Fruit fly (Drosophila melanogaster) whole organism, embryonic: Measurements from ENCODE around the gene Fur2.

ENCODE experiments used
- Adf1 ChIP-seq: fragments of 200-800 bp; sonication (Bioruptor generic); IDR thresholded peaks from 2 replicates; pipeline ENCODE4 v1.3.6; 2022; ENCODE audit warnings: missing biosample characterization, missing genetic modification characterization
- Atf6 ChIP-seq: fragments of 200-800 bp; sonication (Bioruptor generic); IDR thresholded peaks from 2 replicates; pipeline ENCODE4 v1.3.6; 2022; ENCODE audit warnings: missing biosample characterization, missing genetic modification characterization
- Awh ChIP-seq: fragments of 200-800 bp; sonication (Bioruptor generic); IDR thresholded peaks from 2 replicates; pipeline ENCODE4, ENCODE4 v1.3.6; 2022; ENCODE audit warnings: missing biosample characterization, missing genetic modification characterization
- B-H2 ChIP-seq: fragments of 200-800 bp; sonication (Bioruptor generic); optimal IDR thresholded peaks from 2 replicates; lab custom pipeline; 2018; ENCODE audit warnings: missing biosample characterization, mild to moderate bottlenecking, missing genetic modification characterization
- Bdp1 ChIP-seq: fragments of 200-800 bp; sonication (Bioruptor generic); optimal IDR thresholded peaks from 3 replicates; lab custom pipeline; 2016; ENCODE audit warnings: missing biosample characterization, missing genetic modification characterization
- Bteb2 ChIP-seq: fragments of 200-800 bp; sonication (Bioruptor generic); optimal IDR thresholded peaks from 2 replicates; lab custom pipeline; 2016; ENCODE audit warnings: missing biosample characterization, missing genetic modification characterization
- CG10543 ChIP-seq: fragments of 200-800 bp; sonication (Bioruptor generic); optimal IDR thresholded peaks from 3 replicates; lab custom pipeline; 2017; ENCODE audit warnings: missing biosample characterization, mild to moderate bottlenecking, missing genetic modification characterization, moderate library complexity
- CG10959 ChIP-seq: fragments of 200-800 bp; sonication (Bioruptor generic); IDR thresholded peaks from 2 replicates; pipeline ENCODE4 v1.3.6; 2022; ENCODE audit warnings: missing biosample characterization, missing genetic modification characterization
- CG15269 ChIP-seq: fragments of 200-800 bp; sonication (Bioruptor generic); optimal IDR thresholded peaks from 2 replicates; lab custom pipeline; 2018; ENCODE audit warnings: missing biosample characterization, mild to moderate bottlenecking, missing genetic modification characterization, moderate library complexity
- CG1647 ChIP-seq: fragments of 200-800 bp; sonication (Bioruptor generic); optimal IDR thresholded peaks from 3 replicates; lab custom pipeline; 2016; ENCODE audit warnings: missing biosample characterization, missing genetic modification characterization
- CG16815 ChIP-seq: fragments of 200-800 bp; sonication (Bioruptor generic); optimal IDR thresholded peaks from 3 replicates; lab custom pipeline; 2017; ENCODE audit warnings: missing biosample characterization, mild to moderate bottlenecking, missing genetic modification characterization
- CG17568 ChIP-seq: fragments of 200-800 bp; sonication (Bioruptor generic); optimal IDR thresholded peaks from 2 replicates; lab custom pipeline; 2018; ENCODE audit warnings: missing biosample characterization, mild to moderate bottlenecking, missing genetic modification characterization, moderate library complexity
- CG17829 ChIP-seq: fragments of 200-800 bp; optimal IDR thresholded peaks from 2 replicates; lab custom pipeline; 2019; ENCODE audit warnings: missing biosample characterization, mild to moderate bottlenecking, missing genetic modification characterization, moderate library complexity
- CG1792 ChIP-seq: fragments of 200-800 bp; sonication (Bioruptor generic); optimal IDR thresholded peaks from 2 replicates; lab custom pipeline; 2016; ENCODE audit warnings: missing biosample characterization, missing genetic modification characterization
- CG2202 ChIP-seq: fragments of 200-800 bp; sonication (Bioruptor generic); optimal IDR thresholded peaks from 2 replicates; lab custom pipeline; 2018; ENCODE audit warnings: missing biosample characterization, mild to moderate bottlenecking, missing genetic modification characterization
- CG30020 ChIP-seq: fragments of 200-800 bp; optimal IDR thresholded peaks from 2 replicates; lab custom pipeline; 2019; ENCODE audit warnings: missing biosample characterization, mild to moderate bottlenecking, missing genetic modification characterization, moderate library complexity
- CG33213 ChIP-seq: fragments of 200-800 bp; sonication (Bioruptor generic); optimal IDR thresholded peaks from 3 replicates; lab custom pipeline; 2016; ENCODE audit warnings: missing biosample characterization, missing genetic modification characterization
- CG34422 ChIP-seq: fragments of 200-800 bp; sonication (Bioruptor generic); IDR thresholded peaks from 3 replicates; pipeline ENCODE4 v1.3.6; 2022; ENCODE audit warnings: missing biosample characterization, missing genetic modification characterization
- CG3847 ChIP-seq: fragments of 200-800 bp; sonication (Bioruptor generic); IDR thresholded peaks from 2 replicates; pipeline ENCODE4 v1.3.6; 2022; ENCODE audit warnings: missing biosample characterization, missing genetic modification characterization
- CG4617 ChIP-seq: fragments of 200-800 bp; sonication (Bioruptor generic); optimal IDR thresholded peaks from 3 replicates; lab custom pipeline; 2016; ENCODE audit warnings: missing biosample characterization, missing genetic modification characterization, borderline replicate concordance
- CG5953 ChIP-seq: fragments of 200-800 bp; sonication (Bioruptor generic); IDR thresholded peaks from 2 replicates; pipeline ENCODE4 v1.3.6; 2022; ENCODE audit warnings: missing biosample characterization, missing genetic modification characterization
- CG6175 ChIP-seq: fragments of 200-800 bp; sonication (Bioruptor generic); IDR thresholded peaks from 3 replicates; pipeline ENCODE4 v1.3.6; 2022; ENCODE audit warnings: missing biosample characterization, missing genetic modification characterization
- CG6765 ChIP-seq: fragments of 200-800 bp; sonication (Bioruptor generic); optimal IDR thresholded peaks from 3 replicates; lab custom pipeline; 2017; ENCODE audit warnings: missing biosample characterization, mild to moderate bottlenecking, missing genetic modification characterization
- CG8478 ChIP-seq: fragments of >200 bp; optimal IDR thresholded peaks from 2 replicates; lab custom pipeline; 2018
- CG8765 ChIP-seq: fragments of 200-800 bp; sonication (Bioruptor generic); IDR thresholded peaks from 2 replicates; pipeline ENCODE4 v1.3.6; 2022; ENCODE audit warnings: missing biosample characterization, missing genetic modification characterization
- D19B ChIP-seq: fragments of 200-800 bp; sonication (Bioruptor generic); optimal IDR thresholded peaks from 2 replicates; lab custom pipeline; 2017; ENCODE audit warnings: missing biosample characterization, mild to moderate bottlenecking, missing genetic modification characterization
- Doc3 ChIP-seq: fragments of 200-800 bp; sonication (Bioruptor generic); IDR thresholded peaks from 3 replicates; pipeline ENCODE4 v1.3.6; 2022; ENCODE audit warnings: missing biosample characterization, missing genetic modification characterization; ENCODE audit not compliant: partially characterized antibody
- Eip74EF ChIP-seq, 2 experiments: fragments of 200-800 bp in 1 of 2; fragments of >200 bp in 1 of 2; sonication (Bioruptor generic) in 1 of 2; optimal IDR thresholded peaks; 2 replicates each; lab custom pipeline; 2017 to 2019; ENCODE audit warnings: missing biosample characterization in 2 of 2, missing genetic modification characterization in 2 of 2, mild to moderate bottlenecking in 1 of 2, moderate library complexity in 1 of 2
- HLHmδ ChIP-seq: fragments of 200-800 bp; sonication (Bioruptor generic); optimal IDR thresholded peaks from 2 replicates; lab custom pipeline; 2018; ENCODE audit warnings: missing biosample characterization, mild to moderate bottlenecking, missing genetic modification characterization, moderate library complexity
- HmgZ ChIP-seq: fragments of 200-800 bp; sonication (Bioruptor generic); optimal IDR thresholded peaks from 2 replicates; lab custom pipeline; 2018; ENCODE audit warnings: missing biosample characterization, mild to moderate bottlenecking, missing genetic modification characterization
- Hmr ChIP-seq: fragments of 200-800 bp; sonication (Bioruptor generic); optimal IDR thresholded peaks from 3 replicates; lab custom pipeline; 2017; ENCODE audit warnings: mild to moderate bottlenecking, missing biosample characterization, missing genetic modification reagents, missing genetic modification characterization
- Hr3 ChIP-seq: fragments of 200-800 bp; sonication (Bioruptor generic); optimal IDR thresholded peaks from 3 replicates; lab custom pipeline; 2016; ENCODE audit warnings: missing biosample characterization, missing genetic modification characterization
- Med ChIP-seq: fragments of 200-800 bp; sonication (Bioruptor generic); peaks from one replicate; lab custom pipeline; 2016; ENCODE audit warnings: missing biosample characterization, missing genetic modification characterization, mild to moderate bottlenecking, inconsistent platforms, moderate library complexity
- Neu2 ChIP-seq: fragments of 200-800 bp; sonication (Bioruptor generic); optimal IDR thresholded peaks from 3 replicates; lab custom pipeline; 2016; ENCODE audit warnings: missing biosample characterization, missing genetic modification characterization, borderline replicate concordance
- Rx ChIP-seq: fragments of 200-800 bp; sonication (Bioruptor generic); IDR thresholded peaks from 2 replicates; pipeline ENCODE4 v1.3.6; 2022; ENCODE audit warnings: missing biosample characterization, missing genetic modification characterization
- az2 ChIP-seq: fragments of 200-800 bp; sonication (Bioruptor generic); optimal IDR thresholded peaks from 3 replicates; lab custom pipeline; 2016; ENCODE audit warnings: missing biosample characterization, missing genetic modification characterization
- bowl ChIP-seq: fragments of 200-800 bp; sonication (Bioruptor generic); IDR thresholded peaks from 2 replicates; pipeline ENCODE4 v1.3.6; 2022; ENCODE audit warnings: missing biosample characterization, missing genetic modification characterization
- chif ChIP-seq, 2 experiments: fragments of 200-800 bp; sonication (Bioruptor generic); optimal IDR thresholded peaks; 3 replicates each; lab custom pipeline; 2016; ENCODE audit warnings: missing biosample characterization in 2 of 2, missing genetic modification characterization in 2 of 2
- chinmo ChIP-seq: fragments of 200-800 bp; sonication (Bioruptor generic); IDR thresholded peaks from 4 replicates; pipeline ENCODE4 v1.3.6; 2022; ENCODE audit warnings: missing biosample characterization, missing genetic modification characterization; ENCODE audit not compliant: partially characterized antibody
- chn ChIP-seq: fragments of 200-800 bp; sonication (Bioruptor generic); optimal IDR thresholded peaks from 2 replicates; lab custom pipeline; 2016; ENCODE audit warnings: missing biosample characterization, missing genetic modification characterization
- crol ChIP-seq: fragments of 200-800 bp; sonication (Bioruptor generic); IDR thresholded peaks from 2 replicates; pipeline ENCODE4 v1.3.6; 2022; ENCODE audit warnings: missing biosample characterization, missing genetic modification characterization
- dati ChIP-seq: fragments of 200-800 bp; sonication (Bioruptor generic); IDR thresholded peaks from 2 replicates; pipeline ENCODE4 v1.3.6; 2022; ENCODE audit warnings: missing biosample characterization, missing genetic modification characterization
- gcm2 ChIP-seq: fragments of 200-800 bp; sonication (Bioruptor generic); optimal IDR thresholded peaks from 2 replicates; lab custom pipeline; 2016; ENCODE audit warnings: missing biosample characterization, missing genetic modification characterization
- gro ChIP-seq: fragments of 200-800 bp; sonication (Bioruptor generic); optimal IDR thresholded peaks from 2 replicates; lab custom pipeline; 2016; ENCODE audit warnings: missing biosample characterization, missing genetic modification characterization
- jing ChIP-seq: fragments of 200-800 bp; sonication (Bioruptor generic); optimal IDR thresholded peaks from 2 replicates; lab custom pipeline; 2018; ENCODE audit warnings: missing biosample characterization, mild to moderate bottlenecking, missing genetic modification characterization
- lilli ChIP-seq: fragments of 200-800 bp; sonication (Bioruptor generic); optimal IDR thresholded peaks from 3 replicates; lab custom pipeline; 2016; ENCODE audit warnings: missing biosample characterization, missing genetic modification characterization
- nerfin-1 ChIP-seq: fragments of 200-800 bp; sonication (Bioruptor generic); optimal IDR thresholded peaks from 3 replicates; lab custom pipeline; 2019; ENCODE audit warnings: missing biosample characterization, mild to moderate bottlenecking, missing genetic modification characterization, moderate library complexity
- pnt ChIP-seq: fragments of 200-800 bp; sonication (Bioruptor generic); optimal IDR thresholded peaks from 3 replicates; lab custom pipeline; 2016; ENCODE audit warnings: missing biosample characterization, missing genetic modification characterization
- sob ChIP-seq: fragments of 200-800 bp; sonication (Bioruptor generic); IDR thresholded peaks from 2 replicates; pipeline ENCODE4 v1.3.6; 2022; ENCODE audit warnings: missing biosample characterization, missing genetic modification characterization
- tup ChIP-seq: fragments of 200-800 bp; sonication (Bioruptor generic); optimal IDR thresholded peaks from 2 replicates; lab custom pipeline; 2016; ENCODE audit warnings: missing biosample characterization, mild to moderate bottlenecking, missing genetic modification characterization, moderate library complexity
- usp ChIP-seq: fragments of >200 bp; optimal IDR thresholded peaks from 2 replicates; lab custom pipeline; 2017; ENCODE audit warnings: missing biosample characterization, missing genetic modification characterization

Gene Fur2

DNA sequence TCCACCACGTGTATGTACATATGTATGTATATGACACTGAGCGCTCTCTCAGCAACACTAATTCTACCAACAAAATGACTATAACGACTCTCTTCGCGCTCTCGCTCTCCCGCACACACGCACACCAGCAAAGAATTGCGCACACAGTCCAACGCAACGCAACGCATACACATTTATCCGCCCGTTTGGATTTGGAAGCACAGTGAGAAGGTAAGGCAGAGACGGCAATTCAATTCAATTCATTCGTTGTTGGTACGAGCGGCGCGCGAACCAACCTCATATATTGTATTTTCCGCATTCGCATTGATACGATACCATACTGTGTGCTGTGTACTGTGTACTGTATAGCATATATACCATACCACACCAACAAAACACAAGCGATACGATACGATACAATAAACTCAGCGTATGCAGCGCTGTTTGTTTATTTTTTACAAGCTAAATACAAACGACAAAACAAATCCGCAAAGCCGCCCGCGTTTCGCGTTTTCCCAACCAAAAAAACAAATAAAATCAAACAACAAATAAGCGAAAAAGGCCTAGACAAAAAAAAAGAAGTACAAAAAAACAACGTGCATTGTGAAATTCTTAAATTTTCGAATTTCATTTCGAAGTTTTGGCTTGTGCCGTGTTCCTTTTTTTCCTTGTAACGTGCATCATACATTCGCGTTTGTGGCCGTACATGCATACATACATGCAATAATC, 39.3 kb upstream of the Fur2 start, which contains the start of the genes CG9921 and Dsp1 (continued):
- TF ChIP-seq Hmr (peak; percentile 31), nerfin-1 (no peak), lilli (GFP tag; lab: Kevin White, UChicago) (peak; percentile 14), jing (no peak), CG17829 (peak; percentile 1), CG10959 (GFP tag; lab: Robert Waterston, UW) (no peak), CG3847 (GFP tag; lab: Robert Waterston, UW) (0 out of 2 replicates have a peak, but pooled peaks have one; percentile 6), Adf1 (GFP tag; lab: Robert Waterston, UW) (no peak), B-H2 (GFP tag; lab: Kevin White, UChicago) (peak; percentile 13), CG2202 (no peak), chinmo (GFP tag; lab: Robert Waterston, UW) (peak; percentile 95), crol (GFP tag; lab: Robert Waterston, UW) (no peak), CG34422 (peak; percentile 53; the same call in 1 of the 3 replicates), CG5953 (no peak), chif (GFP tag; optimal IDR thresholded peaks at IDR 0.05; lab: Kevin White, UChicago) (no peak), Hr3 (GFP tag; lab: Kevin White, UChicago) (no peak), CG1792 (GFP tag; lab: Kevin White, UChicago) (no peak), tup (GFP tag; lab: Kevin White, UChicago) (no peak), gro (GFP tag; lab: Kevin White, UChicago) (no peak), Atf6 (GFP tag; lab: Robert Waterston, UW) (peak; percentile 44), Rx (no peak), D19B (GFP tag; lab: Kevin White, UChicago) (no peak), CG6175 (GFP tag; lab: Robert Waterston, UW) (no peak), CG8765 (no peak), Bdp1 (GFP tag; lab: Kevin White, UChicago) (no peak), usp (GFP tag; lab: Kevin White, UChicago) (no peak), sob (0 out of 2 replicates have a peak, but pooled peaks have one; percentile 13), Neu2 (GFP tag; lab: Kevin White, UChicago) (no peak), CG17568 (no peak), CG10543 (GFP tag; lab: Kevin White, UChicago) (peak; percentile 49), CG4617 (GFP tag; lab: Kevin White, UChicago) (no peak), CG8478 (lab: Kevin White, UChicago) (peak; percentile 8), CG6765 (GFP tag; lab: Kevin White, UChicago) (no peak), HLHmδ (GFP tag; lab: Kevin White, UChicago) (peak; percentile 90), Med (GFP tag; lab: Kevin White, UChicago) (peak; percentile 81), az2 (GFP tag; lab: Kevin White, UChicago) (no peak), Doc3 (no peak), HmgZ (tag; lab: Kevin White, UChicago) (peak; percentile 65), pnt (GFP tag; lab: Kevin White, UChicago) (no peak), bowl (GFP tag; lab: Robert Waterston, UW) (no peak), Eip74EF (GFP tag; optimal IDR thresholded peaks at IDR 0.05; lab: Kevin White, UChicago) (no peak), CG1647 (GFP tag; lab: Kevin White, UChicago) (no peak), Bteb2 (GFP tag; lab: Kevin White, UChicago) (no peak), CG30020 (tag; lab: Kevin White, UChicago) (peak; percentile 22), CG33213 (GFP tag; lab: Kevin White, UChicago) (no peak), Awh (GFP tag; lab: Robert Waterston, UW) (no peak), CG15269 (tag; lab: Kevin White, UChicago) (peak; percentile 49), gcm2 (no peak), CG16815 (no peak), dati (GFP tag; lab: Robert Waterston, UW) (no peak), chn (GFP tag; lab: Kevin White, UChicago) (no peak)
